Worm (Caenorhabditis elegans) whole organism, L3 larva: ENCODE measurements around the gene ZK185.4.

Experiments
- R02D3.7 ChIP-seq: fragments of 150-350 bp; optimal IDR thresholded peaks from 2 replicates; lab custom pipeline; 2014; ENCODE audit warnings: missing biosample characterization, missing genetic modification characterization
- aly-2 ChIP-seq: fragments of 150-350 bp; optimal IDR thresholded peaks from 2 replicates; lab custom pipeline; 2014; ENCODE audit warnings: missing biosample characterization, missing genetic modification characterization
- ama-1 ChIP-seq: fragments of 150-350 bp; optimal IDR thresholded peaks from 2 replicates; lab custom pipeline; 2018
- ceh-16 ChIP-seq: sonication (generic microtip); optimal IDR thresholded peaks from 2 replicates; lab custom pipeline; 2017; ENCODE audit warnings: missing biosample characterization, missing genetic modification characterization
- ceh-28 ChIP-seq: fragments of 150-350 bp; optimal IDR thresholded peaks from 2 replicates; lab custom pipeline; 2014; ENCODE audit warnings: missing biosample characterization, missing genetic modification reagents, missing genetic modification characterization
- ceh-82 ChIP-seq: fragments of 150-350 bp; optimal IDR thresholded peaks from 2 replicates; lab custom pipeline; 2014; ENCODE audit warnings: missing biosample characterization, missing genetic modification characterization
- ceh-9 ChIP-seq: sonication (generic microtip); optimal IDR thresholded peaks from 2 replicates; lab custom pipeline; 2018; ENCODE audit warnings: missing biosample characterization, missing genetic modification characterization
- daf-12 ChIP-seq: fragments of 150-350 bp; optimal IDR thresholded peaks from 2 replicates; lab custom pipeline; 2014; ENCODE audit warnings: missing biosample characterization, missing genetic modification reagents, missing genetic modification characterization
- egl-27 ChIP-seq: sonication (generic microtip); optimal IDR thresholded peaks from 4 replicates; lab custom pipeline; 2017; ENCODE audit warnings: missing biosample characterization, missing genetic modification reagents, missing genetic modification characterization
- egl-5 ChIP-seq: fragments of 150-350 bp; optimal IDR thresholded peaks from 2 replicates; lab custom pipeline; 2017; ENCODE audit warnings: missing biosample characterization, missing genetic modification reagents, missing genetic modification characterization, inconsistent platforms
- elt-1 ChIP-seq: fragments of 150-350 bp; optimal IDR thresholded peaks from 2 replicates; lab custom pipeline; 2014; ENCODE audit warnings: missing biosample characterization, missing genetic modification characterization
- elt-2 ChIP-seq: sonication (generic microtip); optimal IDR thresholded peaks from 2 replicates; lab custom pipeline; 2016; ENCODE audit warnings: missing genetic modification reagents, mild to moderate bottlenecking, missing genetic modification characterization, missing compliant biosample characterization
- elt-3 ChIP-seq, 3 experiments: fragments of 150-350 bp in 1 of 3; sonication (generic microtip) in 2 of 3; optimal IDR thresholded peaks; 2 replicates in 2 of 3; 4 replicates in 1 of 3; lab custom pipeline; 2014 to 2017; ENCODE audit warnings: missing biosample characterization in 3 of 3, missing genetic modification characterization in 3 of 3
- fkh-10 ChIP-seq: sonication (generic microtip); optimal IDR thresholded peaks from 2 replicates; lab custom pipeline; 2017; ENCODE audit warnings: missing biosample characterization, missing genetic modification reagents, missing genetic modification characterization
- fkh-2 ChIP-seq: fragments of 150-350 bp; optimal IDR thresholded peaks from 2 replicates; lab custom pipeline; 2014; ENCODE audit warnings: missing biosample characterization, missing genetic modification reagents, missing genetic modification characterization
- fos-1 ChIP-seq: fragments of 150-350 bp; optimal IDR thresholded peaks from 2 replicates; lab custom pipeline; 2014; ENCODE audit warnings: missing biosample characterization, missing genetic modification characterization
- hmg-11 ChIP-seq: sonication (generic microtip); optimal IDR thresholded peaks from 2 replicates; lab custom pipeline; 2016; ENCODE audit warnings: missing genetic modification characterization, missing compliant biosample characterization
- jun-1 ChIP-seq: fragments of 150-350 bp; optimal IDR thresholded peaks from 2 replicates; lab custom pipeline; 2014; ENCODE audit warnings: missing biosample characterization, missing genetic modification reagents, missing genetic modification characterization
- lin-15B ChIP-seq: fragments of 150-350 bp; optimal IDR thresholded peaks from 2 replicates; lab custom pipeline; 2014; ENCODE audit warnings: missing biosample characterization, missing genetic modification characterization
- lsy-12 ChIP-seq: sonication (generic microtip); optimal IDR thresholded peaks from 2 replicates; lab custom pipeline; 2016; ENCODE audit warnings: mild to moderate bottlenecking, missing genetic modification characterization, missing compliant biosample characterization
- mdl-1 ChIP-seq: fragments of 150-350 bp; optimal IDR thresholded peaks from 2 replicates; lab custom pipeline; 2014; ENCODE audit warnings: missing biosample characterization, missing genetic modification characterization
- mml-1 ChIP-seq: fragments of 150-350 bp; sonication (generic microtip); optimal IDR thresholded peaks from 3 replicates; lab custom pipeline; 2014; ENCODE audit warnings: missing biosample characterization, missing genetic modification characterization
- nhr-23 ChIP-seq: fragments of 150-350 bp; optimal IDR thresholded peaks from 2 replicates; lab custom pipeline; 2014; ENCODE audit warnings: missing biosample characterization, missing genetic modification reagents, missing genetic modification characterization
- nhr-25 ChIP-seq: sonication (generic microtip); optimal IDR thresholded peaks from 2 replicates; lab custom pipeline; 2017; ENCODE audit warnings: missing biosample characterization, missing genetic modification characterization
- nhr-43 ChIP-seq: sonication (generic microtip); optimal IDR thresholded peaks from 2 replicates; lab custom pipeline; 2016; ENCODE audit warnings: mild to moderate bottlenecking, missing genetic modification characterization, missing compliant biosample characterization; ENCODE audit not compliant: poor library complexity, severe bottlenecking
- nhr-67 ChIP-seq: fragments of 150-350 bp; optimal IDR thresholded peaks from 2 replicates; lab custom pipeline; 2014; ENCODE audit warnings: missing biosample characterization, missing genetic modification characterization
- nhr-76 ChIP-seq: fragments of 150-350 bp; sonication (generic microtip); optimal IDR thresholded peaks from 5 replicates; lab custom pipeline; 2014; ENCODE audit warnings: missing biosample characterization, missing genetic modification characterization
- pha-4 ChIP-seq: fragments of 150-350 bp; optimal IDR thresholded peaks from 2 replicates; lab custom pipeline; 2014; ENCODE audit warnings: missing biosample characterization, missing genetic modification reagents, missing genetic modification characterization
- pqm-1 ChIP-seq: fragments of 150-350 bp; optimal IDR thresholded peaks from 2 replicates; lab custom pipeline; 2017; ENCODE audit warnings: missing biosample characterization, missing genetic modification characterization, inconsistent platforms
- sea-2 ChIP-seq: fragments of 150-350 bp; sonication (generic microtip); optimal IDR thresholded peaks from 4 replicates; lab custom pipeline; 2014; ENCODE audit warnings: missing biosample characterization, missing genetic modification reagents, missing genetic modification characterization
- skn-1 ChIP-seq: fragments of 150-350 bp; optimal IDR thresholded peaks from 2 replicates; lab custom pipeline; 2014; ENCODE audit warnings: missing biosample characterization, missing genetic modification characterization
- snpc-4 ChIP-seq: fragments of 150-350 bp; optimal IDR thresholded peaks from 2 replicates; lab custom pipeline; 2014; ENCODE audit warnings: missing biosample characterization, missing genetic modification characterization
- tbx-2 ChIP-seq: sonication (generic microtip); optimal IDR thresholded peaks from 2 replicates; lab custom pipeline; 2016; ENCODE audit warnings: mild to moderate bottlenecking, missing genetic modification characterization, missing compliant biosample characterization
- unc-39 ChIP-seq: sonication (generic microtip); optimal IDR thresholded peaks from 4 replicates; lab custom pipeline; 2017; ENCODE audit warnings: missing biosample characterization, missing genetic modification characterization
- unc-62 ChIP-seq: fragments of 150-350 bp; sonication (generic microtip); optimal IDR thresholded peaks from 4 replicates; lab custom pipeline; 2014; ENCODE audit warnings: missing biosample characterization, missing genetic modification reagents, missing genetic modification characterization
- zag-1 ChIP-seq: fragments of 150-350 bp; optimal IDR thresholded peaks from 2 replicates; lab custom pipeline; 2014; ENCODE audit warnings: missing biosample characterization, missing genetic modification characterization
- ztf-4 ChIP-seq: fragments of 150-350 bp; optimal IDR thresholded peaks from 2 replicates; lab custom pipeline; 2014; ENCODE audit warnings: missing biosample characterization, missing genetic modification characterization

Gene ZK185.4

DNA sequence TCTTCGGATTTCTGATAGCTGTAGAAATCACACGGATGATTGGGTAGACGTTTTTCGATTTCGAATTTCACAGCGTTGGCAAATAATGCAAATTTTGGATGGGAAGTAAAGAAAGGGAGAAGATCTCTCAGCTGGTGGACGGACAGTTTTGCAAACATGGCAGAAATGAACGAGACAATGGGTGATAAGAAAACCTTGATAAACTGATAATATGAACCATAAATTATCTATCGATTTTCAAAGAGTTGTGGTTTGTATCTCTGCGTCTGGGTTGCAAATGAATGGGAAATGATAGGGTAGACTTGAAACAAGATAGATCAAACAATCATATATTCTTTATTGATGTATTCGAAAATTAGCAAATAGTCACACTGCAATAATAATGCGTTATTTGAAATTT lies 2.8 kb downstream of the ZK185.4 start, which contains the start of gene ZK185.3:
ZK185.3 (minus strand) TSS at position 263 of the 400 bp plus-strand sequence.
- TF ChIP-seq snpc-4 (no peak), pqm-1 (peak; percentile 98), ceh-28 (tag; lab: Kevin White, UChicago) (peak; percentile 38), jun-1 (tag; lab: Kevin White, UChicago) (no peak), mdl-1 (no peak), unc-62 (GFP tag; lab: Kevin White, UChicago) (no peak), elt-3 (tag; optimal IDR thresholded peaks at IDR 0.05; lab: Kevin White, UChicago) (peak in 1 of 3 experiments; percentile 11), tbx-2 (no peak), elt-2 (peak; percentile 85)

- TF ChIP-seq nhr-67 (tag; lab: Kevin White, UChicago): no peak
- no peak for TF ChIP-seq skn-1 (tag; lab: Kevin White, UChicago)
- no peak for TF ChIP-seq nhr-76 (tag; lab: Kevin White, UChicago)
- no peak for TF ChIP-seq ztf-4 (tag; lab: Kevin White, UChicago)
- TF ChIP-seq aly-2 (tag; lab: Kevin White, UChicago): no peak
- TF ChIP-seq tbx-2: no peak
- no peak for TF ChIP-seq ceh-82
- no peak for TF ChIP-seq ceh-9 (tag; lab: Kevin White, UChicago)
- TF ChIP-seq lin-15B (tag; lab: Kevin White, UChicago): no peak
- TF ChIP-seq nhr-25 (tag; lab: Kevin White, UChicago): no peak
- no peak for TF ChIP-seq fkh-10
- TF ChIP-seq egl-27: no peak
- no peak for TF ChIP-seq unc-62 (GFP tag; lab: Kevin White, UChicago)
These were observed 6.2 kb downstream of the ZK185.4 start for ce11 chrIV:4526724-4527123.

DNA sequence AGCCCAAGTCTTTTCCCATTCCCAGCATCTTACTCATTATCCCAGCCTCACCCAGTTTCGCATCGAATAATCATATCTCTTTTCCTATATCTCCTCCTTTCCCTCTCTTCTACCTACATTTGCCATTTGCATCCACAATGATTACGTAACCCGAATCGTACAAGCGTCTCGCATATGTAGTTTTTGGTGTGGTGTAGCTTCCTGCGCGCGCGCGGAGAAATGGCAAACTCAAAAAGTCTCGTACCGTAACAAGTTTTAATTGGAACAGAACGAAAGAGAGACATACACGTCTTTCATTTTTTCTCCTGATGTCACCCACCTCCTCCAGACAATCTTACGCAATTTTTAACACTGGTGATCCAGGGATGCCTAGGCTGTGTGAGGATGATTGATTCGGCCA lies 6.9 kb downstream of the ZK185.4 start:
- TF ChIP-seq ceh-16 (no peak), nhr-43 (tag; lab: Kevin White, UChicago) (peak; percentile 79), elt-3 (tag; optimal IDR thresholded peaks at IDR 0.05; lab: Kevin White, UChicago) (peak in 1 of 3 experiments; percentile 20), nhr-25 (tag; lab: Kevin White, UChicago) (no peak), nhr-23 (no peak)

- no peak for TF ChIP-seq daf-12 (tag; lab: Kevin White, UChicago)
- no peak for TF ChIP-seq lsy-12
- TF ChIP-seq aly-2 (tag; lab: Kevin White, UChicago): no peak
- TF ChIP-seq egl-5 (tag; lab: Kevin White, UChicago): no peak
- TF ChIP-seq fos-1: no peak
- TF ChIP-seq pha-4 (tag; lab: Kevin White, UChicago): no peak
- no peak for TF ChIP-seq ceh-9 (tag; lab: Kevin White, UChicago)
- no peak for TF ChIP-seq mml-1 (tag; lab: Kevin White, UChicago)
- TF ChIP-seq nhr-23: no peak
- no peak for TF ChIP-seq egl-27
- TF ChIP-seq ama-1 (lab: Kevin White, UChicago): no peak
- TF ChIP-seq R02D3.7 (tag; lab: Kevin White, UChicago): no peak
- no peak for TF ChIP-seq ceh-28 (tag; lab: Kevin White, UChicago)
- TF ChIP-seq zag-1: no peak
- no peak for TF ChIP-seq hmg-11 (tag; lab: Kevin White, UChicago)
- TF ChIP-seq elt-2: no peak
- no peak for TF ChIP-seq sea-2 (GFP tag; lab: Kevin White, UChicago)
- no peak for TF ChIP-seq ceh-82
- TF ChIP-seq, all 47 proteins: peak for 0
These were observed 8.0 kb downstream of the ZK185.4 start, which contains the start of gene ZK180.6 for ce11 chrIV:4524943-4525342. ZK180.6 (minus strand) TSS chrIV:4525043.

DNA sequence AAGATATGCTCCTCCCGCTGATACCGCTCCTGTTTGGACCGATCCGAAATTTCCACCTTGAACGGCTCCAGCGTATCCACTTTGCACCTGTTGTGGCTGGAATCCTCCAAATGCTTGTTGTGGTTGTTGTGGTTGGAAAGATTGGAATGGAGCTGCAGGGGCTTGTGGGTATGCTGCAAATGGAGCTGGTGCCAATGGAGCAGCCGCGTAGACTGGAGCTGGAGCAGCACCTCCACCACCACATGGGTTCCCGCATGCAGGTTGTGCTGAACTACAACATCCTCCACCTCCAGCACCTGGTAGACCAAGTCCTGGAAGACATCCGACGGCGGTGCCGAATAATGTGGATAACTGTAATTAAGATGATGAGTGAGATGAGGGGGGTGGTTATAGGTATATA lies 9.5 kb downstream of the ZK185.4 start:
- TF ChIP-seq snpc-4 (no peak), unc-39 (tag; lab: Kevin White, UChicago) (no peak), elt-1 (tag; lab: Kevin White, UChicago) (no peak), fkh-2 (tag; lab: Kevin White, UChicago) (no peak), nhr-43 (tag; lab: Kevin White, UChicago) (no peak), tbx-2 (no peak), elt-2 (no peak), nhr-67 (tag; lab: Kevin White, UChicago) (no peak), elt-3 (tag; optimal IDR thresholded peaks at IDR 0.05; lab: Kevin White, UChicago) (no peak)
